Fruit fly (Drosophila melanogaster): ENCODE data around the gene CG32069.

CG32069 gene

dm6 chr3L:11093046-11093520 lies 30.7 kb upstream of the CG32069 start, which contains the start of gene JIL-1 (continued):
- TF ChIP-seq gfzf (GFP tag; optimal IDR thresholded peaks at IDR 0.05) (no peak), btn (GFP tag; optimal IDR thresholded peaks at IDR 0.05) (no peak), CG13424 (tag; optimal IDR thresholded peaks at IDR 0.05) (peak; percentile 35), CG30020 (tag; optimal IDR thresholded peaks at IDR 0.05) (peak; percentile 33), CG17359 (tag; optimal IDR thresholded peaks at IDR 0.05) (peak; percentile 62), CG11696 (GFP tag; IDR thresholded peaks at IDR 0.05) (no peak), Lim3 (GFP tag; IDR thresholded peaks at IDR 0.05) (no peak), zfh1 (GFP tag; IDR thresholded peaks at IDR 0.05) (peak; percentile 85; the same call in 2 of the 3 replicates), trh (GFP tag; optimal IDR thresholded peaks at IDR 0.05) (peak; percentile 8), MTF-1 (GFP tag; optimal IDR thresholded peaks at IDR 0.05; ENCODE audit: borderline replicate concordance) (no peak), CG15601 (tag; optimal IDR thresholded peaks at IDR 0.05) (peak; percentile 39), seq (GFP tag; IDR thresholded peaks at IDR 0.05) (no peak), knrl (GFP tag; IDR thresholded peaks at IDR 0.05; ENCODE audit: partially characterized antibody) (peak; percentile 87), GATAe (GFP tag; conservative IDR thresholded peaks at IDR 0.05) (no peak), CG13287 (GFP tag; IDR thresholded peaks at IDR 0.05; ENCODE audit: partially characterized antibody) (peak; percentile 88), tup (GFP tag; optimal IDR thresholded peaks at IDR 0.05) (peak; percentile 3), onecut (GFP tag; IDR thresholded peaks at IDR 0.05) (peak; percentile 56), esg (GFP tag; conservative IDR thresholded peaks at IDR 0.05) (peak; percentile 42; the same call in 1 of the 2 replicates), ci (GFP tag; IDR thresholded peaks at IDR 0.05) (peak; percentile 78), tll (GFP tag; optimal IDR thresholded peaks at IDR 0.05) (no peak), CG42726 (GFP tag; IDR thresholded peaks at IDR 0.05; ENCODE audit: partially characterized antibody) (peak; percentile 87), CG17912 (GFP tag; optimal IDR thresholded peaks at IDR 0.05) (peak; percentile 19), CG10267 (tag; optimal IDR thresholded peaks at IDR 0.05) (peak; percentile 96), Ravus (GFP tag; IDR thresholded peaks at IDR 0.05) (no peak), Bdp1 (GFP tag; optimal IDR thresholded peaks at IDR 0.05) (peak; percentile 15), nerfin-2 (GFP tag; IDR thresholded peaks at IDR 0.05; ENCODE audit: partially characterized antibody) (peak; percentile 80), CG8765 (GFP tag; IDR thresholded peaks at IDR 0.05) (no peak), CG11504 (tag; optimal IDR thresholded peaks at IDR 0.05) (peak; percentile 61), CG6654 (GFP tag; optimal IDR thresholded peaks at IDR 0.05) (no peak), hth (optimal IDR thresholded peaks at IDR 0.05) (no peak), CG3163 (GFP tag; optimal IDR thresholded peaks at IDR 0.05) (no peak), BEAF-32 (GFP tag; optimal IDR thresholded peaks at IDR 0.05) (peak; percentile 89), CG3995 (GFP tag; optimal IDR thresholded peaks at IDR 0.05) (peak; percentile 41), Neu2 (GFP tag; optimal IDR thresholded peaks at IDR 0.05; ENCODE audit: borderline replicate concordance) (no peak), CG6813 (GFP tag; optimal IDR thresholded peaks at IDR 0.05) (no peak), CG7372 (GFP tag; IDR thresholded peaks at IDR 0.05) (peak; percentile 48; the same call in 1 of the 2 replicates), abd-A (tag; optimal IDR thresholded peaks at IDR 0.05) (peak; percentile 28), danr (GFP tag; IDR thresholded peaks at IDR 0.05) (no peak), CG2875 (GFP tag; optimal IDR thresholded peaks at IDR 0.05) (no peak), Side (GFP tag; optimal IDR thresholded peaks at IDR 0.05) (no peak), Six4 (GFP tag; optimal IDR thresholded peaks at IDR 0.05) (no peak), gem (tag; optimal IDR thresholded peaks at IDR 0.05) (peak; percentile 59), Xbp1 (GFP tag; optimal IDR thresholded peaks at IDR 0.05) (peak; percentile 76), Nf-YA (GFP tag; IDR thresholded peaks at IDR 0.05) (peak; percentile 9; the same call in 1 of the 2 replicates), pnt (GFP tag; optimal IDR thresholded peaks at IDR 0.05) (no peak), CG6854 (GFP tag; optimal IDR thresholded peaks at IDR 0.05) (no peak), CG18764 (GFP tag; optimal IDR thresholded peaks at IDR 0.05) (peak; percentile 30), Stat92E (GFP tag; optimal IDR thresholded peaks at IDR 0.05) (peak in 1 of 3 experiments; percentile 43), CG30403 (GFP tag; optimal IDR thresholded peaks at IDR 0.05) (peak; percentile 77)
